Worm (Caenorhabditis elegans): ENCODE data around the gene lron-7.
A peak's percentile ranks its signal among the peaks of the same experiment; 100 is the strongest.

Gene lron-7

ce11 chrX:7264591-7265306 is 27.2 kb upstream of the lron-7 start (continued):
- no peak for TF ChIP-seq lin-54 (GFP tag; optimal IDR thresholded peaks at IDR 0.05)
- peak; percentile 38 for TF ChIP-seq pha-4 (tag; optimal IDR thresholded peaks at IDR 0.05)
- TF ChIP-seq tbp1 (GFP tag; optimal IDR thresholded peaks at IDR 0.05): peak; percentile 61
- no peak for TF ChIP-seq nfya-1 (tag; optimal IDR thresholded peaks at IDR 0.05; ENCODE audit: borderline replicate concordance, insufficient read depth)
- TF ChIP-seq lsl-1 (GFP tag; optimal IDR thresholded peaks at IDR 0.05): no peak
- TF ChIP-seq ceh-58 (GFP tag; IDR thresholded peaks at IDR 0.05): no peak
- no peak for TF ChIP-seq lsy-27 (tag; optimal IDR thresholded peaks at IDR 0.05; ENCODE audit: borderline replicate concordance, insufficient read depth)
- no peak for TF ChIP-seq attf-3 (GFP tag; conservative IDR thresholded peaks at IDR 0.05)
- no peak for TF ChIP-seq lag-1 (GFP tag; IDR thresholded peaks at IDR 0.05)
- TF ChIP-seq ekl-4 (GFP tag; IDR thresholded peaks at IDR 0.05): no peak
- peak; percentile 71 for TF ChIP-seq ZK185.1 (tag; optimal IDR thresholded peaks at IDR 0.05; ENCODE audit: poor library complexity, severe bottlenecking)
- TF ChIP-seq rpc-1 (optimal IDR thresholded peaks at IDR 0.05): no peak
- no peak for TF ChIP-seq rpc-1 (tag; optimal IDR thresholded peaks at IDR 0.05)
- TF ChIP-seq let-607 (tag; optimal IDR thresholded peaks at IDR 0.05): peak; percentile 2 to 61
- no peak for TF ChIP-seq F10E7.11 (tag; optimal IDR thresholded peaks at IDR 0.05)
- TF ChIP-seq let-526 (GFP tag; IDR thresholded peaks at IDR 0.05): 0 out of 2 replicates have a peak, but pooled peaks have one; percentile 38
- TF ChIP-seq lir-1 (GFP tag; conservative IDR thresholded peaks at IDR 0.05): peak; percentile 100
- TF ChIP-seq somi-1 (GFP tag; optimal IDR thresholded peaks at IDR 0.05): peak; percentile 54
- TF ChIP-seq rcor-1 (GFP tag; IDR thresholded peaks at IDR 0.05): peak; percentile 77
- peak; percentile 77 for TF ChIP-seq hmg-1.2 (GFP tag; IDR thresholded peaks at IDR 0.05)
- no peak for TF ChIP-seq snpc-3.4 (tag; optimal IDR thresholded peaks at IDR 0.05)
- TF ChIP-seq mcd-1 (GFP tag; IDR thresholded peaks at IDR 0.05): peak; percentile 78
- peak; percentile 46 for TF ChIP-seq atf-7 (tag; optimal IDR thresholded peaks at IDR 0.05)
- TF ChIP-seq ccch-3 (GFP tag; optimal IDR thresholded peaks at IDR 0.05): no peak
- TF ChIP-seq snpc-1.3 (tag; optimal IDR thresholded peaks at IDR 0.05; ENCODE audit: insufficient read depth): no peak
- no peak for TF ChIP-seq ceh-40 (GFP tag; IDR thresholded peaks at IDR 0.05)
- no peak for TF ChIP-seq sdz-38 (tag; optimal IDR thresholded peaks at IDR 0.05)
- no peak; the same call in 1 of the 2 replicates for TF ChIP-seq lin-26 (GFP tag; IDR thresholded peaks at IDR 0.05)
- 0 out of 2 replicates have a peak, but pooled peaks have one; percentile 16 for TF ChIP-seq egl-18 (GFP tag; IDR thresholded peaks at IDR 0.05)
- TF ChIP-seq chd-7 (tag; optimal IDR thresholded peaks at IDR 0.05): peak; percentile 64
- peak; percentile 64 for TF ChIP-seq ztf-6 (GFP tag; IDR thresholded peaks at IDR 0.05)
- peak; percentile 87 for TF ChIP-seq egrh-3 (GFP tag; IDR thresholded peaks at IDR 0.05)
- TF ChIP-seq gei-17 (GFP tag; optimal IDR thresholded peaks at IDR 0.05): peak; percentile 80
- TF ChIP-seq unc-62 (GFP tag; optimal IDR thresholded peaks at IDR 0.05): peak; percentile 20
- TF ChIP-seq repo-1 (tag; optimal IDR thresholded peaks at IDR 0.05): no peak
- peak; percentile 84 for TF ChIP-seq attf-5 (GFP tag; optimal IDR thresholded peaks at IDR 0.05)
- TF ChIP-seq hsf-1 (GFP tag; IDR thresholded peaks at IDR 0.05): no peak
- TF ChIP-seq bed-1 (GFP tag; IDR thresholded peaks at IDR 0.05): no peak
- peak; percentile 58 for TF ChIP-seq nhr-90 (tag; optimal IDR thresholded peaks at IDR 0.05)
- no peak for TF ChIP-seq ztf-28 (GFP tag; IDR thresholded peaks at IDR 0.05)
- TF ChIP-seq unc-130 (GFP tag; optimal IDR thresholded peaks at IDR 0.05): no peak
- no peak for TF ChIP-seq tlf-1 (GFP tag; optimal IDR thresholded peaks at IDR 0.05)
- TF ChIP-seq D2030.7 (GFP tag; IDR thresholded peaks at IDR 0.05): no peak
- no peak for TF ChIP-seq F55B11.4 (tag; optimal IDR thresholded peaks at IDR 0.05; ENCODE audit: borderline replicate concordance, insufficient read depth)
- TF ChIP-seq sea-2 (GFP tag; IDR thresholded peaks at IDR 0.05): no peak
- peak; percentile 17; the same call in 1 of the 2 replicates for TF ChIP-seq C17E4.6 (GFP tag; IDR thresholded peaks at IDR 0.05)
- no peak for TF ChIP-seq dpff-1 (tag; optimal IDR thresholded peaks at IDR 0.05)
